Fruit fly (Drosophila melanogaster) S2 (cell line): ENCODE data around the gene InR.

Source experiments
- CG8478 ChIP-seq: fragments of >200 bp; optimal IDR thresholded peaks from 2 replicates; lab custom pipeline; 2018
- CTCF ChIP-seq, 2 experiments: fragments of >200 bp; optimal IDR thresholded peaks; 2 replicates each; lab custom pipeline; 2018

DNA sequence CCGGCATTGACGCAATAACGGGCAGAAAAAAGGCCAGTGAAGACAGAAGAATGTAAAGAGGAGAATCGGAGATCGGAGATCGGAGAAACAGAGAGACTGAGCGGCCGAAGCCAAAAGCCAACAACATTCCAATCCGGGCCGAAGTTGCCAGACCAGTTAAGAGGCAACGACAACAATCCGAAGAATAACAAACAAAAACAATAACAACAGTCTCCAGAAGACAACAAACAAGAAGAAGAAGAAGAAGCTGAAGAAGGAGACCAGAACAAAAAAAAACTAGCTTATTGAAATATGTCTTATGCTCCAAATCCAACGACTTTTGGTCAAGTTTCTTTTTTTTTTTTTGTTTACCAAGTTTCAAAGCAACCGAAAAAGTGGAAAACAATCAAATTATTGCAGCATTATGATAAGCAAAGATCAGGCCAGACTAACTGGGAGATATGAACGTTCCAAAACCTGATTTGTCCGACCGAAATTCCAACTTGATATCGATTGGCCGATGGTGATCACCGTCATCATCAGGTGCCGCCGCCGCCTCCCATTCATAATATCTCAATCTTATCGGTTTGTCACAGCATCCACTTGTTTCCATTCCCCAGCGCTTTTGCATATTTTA lies 35.4 kb downstream of the InR start:
- TF ChIP-seq CG8478 (lab: Kevin White, UChicago) (no peak), CTCF (optimal IDR thresholded peaks at IDR 0.05; lab: Kevin White, UChicago) (no peak)
